Fruit fly (Drosophila melanogaster): Measurements from ENCODE around the gene CG10300.
A peak's percentile ranks its signal among the peaks of the same experiment; 100 is the strongest.

Gene CG10300

dm6 chr3R:23723381-23724034 is 12.2 kb downstream of the CG10300 start (continued):
- TF ChIP-seq foxo (GFP tag; optimal IDR thresholded peaks at IDR 0.05) (peak in 1 of 2 experiments; percentile 51), Hr78 (GFP tag; optimal IDR thresholded peaks at IDR 0.05) (no peak)

dm6 chr3R:23724843-23725506 is 13.6 kb downstream of the CG10300 start:
- TF ChIP-seq Dif (GFP tag; optimal IDR thresholded peaks at IDR 0.05; ENCODE audit: partially characterized antibody) (no peak), sage (GFP tag; optimal IDR thresholded peaks at IDR 0.05) (peak; percentile 7), Sp1 (GFP tag; optimal IDR thresholded peaks at IDR 0.05) (no peak), Vsx2 (GFP tag; optimal IDR thresholded peaks at IDR 0.05; ENCODE audit: partially characterized antibody) (peak; percentile 31), h (GFP tag; optimal IDR thresholded peaks at IDR 0.05) (peak; percentile 12), br (GFP tag; optimal IDR thresholded peaks at IDR 0.05) (peak; percentile 55), sv (GFP tag; optimal IDR thresholded peaks at IDR 0.05) (no peak), Rel (GFP tag; optimal IDR thresholded peaks at IDR 0.05) (no peak), Rel (tag; optimal IDR thresholded peaks at IDR 0.05) (peak; percentile 42), Mio (GFP tag; optimal IDR thresholded peaks at IDR 0.05) (no peak), ey (GFP tag; optimal IDR thresholded peaks at IDR 0.05) (no peak), CrebA (GFP tag; optimal IDR thresholded peaks at IDR 0.05; ENCODE audit: borderline replicate concordance) (peak; percentile 80), Hr83 (GFP tag; optimal IDR thresholded peaks at IDR 0.05; ENCODE audit: poor library complexity, severe bottlenecking) (no peak), Dfd (GFP tag; optimal IDR thresholded peaks at IDR 0.05) (no peak), CG9705 (GFP tag; optimal IDR thresholded peaks at IDR 0.05) (no peak), GATAd (GFP tag; optimal IDR thresholded peaks at IDR 0.05) (no peak), lola (GFP tag; optimal IDR thresholded peaks at IDR 0.05) (no peak), pan (optimal IDR thresholded peaks at IDR 0.05) (no peak), dsf (GFP tag; optimal IDR thresholded peaks at IDR 0.05; ENCODE audit: borderline replicate concordance) (no peak), usp (GFP tag; optimal IDR thresholded peaks at IDR 0.05) (no peak), tai (GFP tag; optimal IDR thresholded peaks at IDR 0.05) (no peak), fru (GFP tag; optimal IDR thresholded peaks at IDR 0.05) (no peak), jim (GFP tag; optimal IDR thresholded peaks at IDR 0.05) (no peak), dmrt93B (GFP tag; optimal IDR thresholded peaks at IDR 0.05) (no peak), CG32264 (GFP tag; optimal IDR thresholded peaks at IDR 0.05) (no peak), dl (GFP tag; optimal IDR thresholded peaks at IDR 0.05; ENCODE audit: insufficient read depth in 1 of 2, partially characterized antibody in 2 of 2) (no peak), Hr78 (GFP tag; optimal IDR thresholded peaks at IDR 0.05) (no peak), HLH106 (tag; optimal IDR thresholded peaks at IDR 0.05) (no peak), woc (GFP tag; optimal IDR thresholded peaks at IDR 0.05) (no peak), Abd-B (GFP tag; optimal IDR thresholded peaks at IDR 0.05) (no peak), brk (GFP tag; optimal IDR thresholded peaks at IDR 0.05) (peak; percentile 42), Jra (GFP tag; optimal IDR thresholded peaks at IDR 0.05) (no peak), Myc (optimal IDR thresholded peaks at IDR 0.05) (no peak), foxo (GFP tag; optimal IDR thresholded peaks at IDR 0.05) (no peak), psq (GFP tag; optimal IDR thresholded peaks at IDR 0.05) (no peak), Hnf4 (GFP tag; optimal IDR thresholded peaks at IDR 0.05) (no peak), rgr (GFP tag; optimal IDR thresholded peaks at IDR 0.05) (no peak), OdsH (GFP tag; optimal IDR thresholded peaks at IDR 0.05) (no peak), N (GFP tag; optimal IDR thresholded peaks at IDR 0.05) (no peak)
